Worm (Caenorhabditis elegans): ENCODE data around the gene rpl-16.

DNA sequence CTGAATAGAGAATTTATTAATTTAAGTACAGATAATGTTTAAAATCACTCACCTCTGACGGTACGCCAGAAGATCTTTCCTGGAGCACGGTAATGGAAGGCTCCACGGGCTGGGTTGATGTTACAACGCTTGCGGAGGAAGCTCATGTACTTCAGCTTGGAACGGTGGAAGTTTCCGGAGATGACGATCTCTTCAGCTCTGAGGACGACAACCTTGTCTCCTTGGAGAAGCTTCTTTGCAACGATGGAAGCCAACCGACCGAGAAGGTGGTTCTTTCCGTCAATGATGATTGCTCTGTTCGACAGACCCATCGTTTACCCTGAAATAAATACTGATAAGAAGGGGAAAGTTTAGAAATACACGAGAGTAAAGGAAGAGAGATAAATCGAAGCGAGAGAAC, at the start of gene rpl-16:
- no peak for TF ChIP-seq ceh-16 (tag; optimal IDR thresholded peaks at IDR 0.05)
- no peak for TF ChIP-seq egl-27 (tag; optimal IDR thresholded peaks at IDR 0.05)
- TF ChIP-seq fkh-2 (tag; optimal IDR thresholded peaks at IDR 0.05), result no peak
- no peak for TF ChIP-seq nfya-1 (tag; optimal IDR thresholded peaks at IDR 0.05; ENCODE audit: insufficient read depth)
